Fruit fly (Drosophila melanogaster): Measurements from ENCODE around the gene AlaRS-m.

dm6 chr3L:5133704-5134430 is 12.0 kb upstream of the AlaRS-m start, which contains the start of gene Yod1:
- TF ChIP-seq CG8478 (optimal IDR thresholded peaks at IDR 0.05) (no peak), CTCF (optimal IDR thresholded peaks at IDR 0.05) (no peak)
